Worm (Caenorhabditis elegans) whole organism, dauer: ENCODE measurements around the gene tbc-18.

ENCODE experiments used
- unc-62 ChIP-seq: sonication (generic microtip); optimal IDR thresholded peaks from 2 replicates; lab custom pipeline; 2017; ENCODE audit warnings: missing biosample characterization, missing genetic modification reagents, missing genetic modification characterization

tbc-18 gene

DNA sequence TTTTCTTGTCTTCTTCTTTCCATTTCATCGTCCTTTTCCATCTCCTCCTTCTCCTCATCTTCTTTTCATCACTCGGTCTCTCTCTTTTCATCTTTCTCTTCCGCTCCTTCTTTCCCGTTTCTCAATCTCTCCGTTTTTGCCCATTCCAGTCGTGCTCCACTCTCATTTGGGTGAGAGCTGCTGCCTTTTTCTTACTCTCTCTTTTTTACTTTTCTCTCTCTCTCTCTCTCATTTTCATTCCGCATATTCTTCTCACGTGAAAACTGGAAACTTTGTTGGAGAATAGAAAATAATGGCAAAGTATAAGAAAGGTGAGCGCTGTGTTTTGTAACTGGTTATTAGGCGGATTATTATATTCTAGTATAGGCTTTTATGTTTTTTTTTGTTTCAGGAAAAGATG, at the start of gene tbc-18:
TSS of gene tbc-18 (plus strand) at position 246 of the 400 bp plus-strand sequence.
- no peak for TF ChIP-seq unc-62 (GFP tag; lab: Kevin White, UChicago)

DNA sequence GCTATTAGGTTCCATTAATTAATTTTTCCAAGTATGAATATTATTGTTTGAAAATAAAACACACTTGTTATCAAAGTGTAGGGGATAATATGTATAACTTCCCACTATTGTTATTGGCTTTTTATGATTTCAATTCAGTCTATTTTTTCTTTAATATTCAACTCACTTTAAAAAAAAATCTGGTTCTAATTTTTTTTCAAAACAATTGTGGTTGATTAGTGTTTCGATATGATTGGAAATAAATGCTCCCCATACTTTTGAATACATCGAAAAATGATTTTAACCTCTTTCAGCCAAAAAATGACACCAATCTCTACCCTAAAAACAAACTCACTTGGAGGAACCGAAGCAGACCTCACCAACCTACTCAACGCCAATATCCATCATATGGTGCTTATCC, 38.0 kb upstream of the tbc-18 start, which contains the start of gene F55E10.2:
TSS of gene F55E10.2 (plus strand) at position 301 of the 400 bp plus-strand sequence.
- no peak for TF ChIP-seq unc-62 (GFP tag; lab: Kevin White, UChicago)

DNA sequence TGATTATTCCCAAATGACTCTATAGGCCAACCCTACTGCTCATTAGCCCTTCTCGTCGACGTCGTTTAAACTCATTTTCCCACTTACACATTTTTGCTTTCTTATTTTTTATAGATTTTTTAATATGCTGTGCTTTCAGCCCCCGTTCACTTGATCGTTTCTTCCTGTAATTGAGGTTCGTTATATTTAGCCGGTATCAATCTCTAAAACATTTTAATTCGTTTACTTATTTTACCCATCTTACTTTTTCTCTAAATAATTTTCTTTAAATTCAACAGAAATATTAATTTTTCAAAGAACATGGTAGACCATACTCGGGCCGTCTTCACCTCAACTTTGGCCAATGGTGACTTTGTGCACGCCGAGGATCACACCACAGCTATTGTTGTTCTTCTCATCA, 36.7 kb upstream of the tbc-18 start, which contains the start of gene F55E10.1:
TSS of gene F55E10.1 (plus strand) at position 301 of the 400 bp plus-strand sequence.
- no peak for TF ChIP-seq unc-62 (GFP tag; lab: Kevin White, UChicago)

DNA sequence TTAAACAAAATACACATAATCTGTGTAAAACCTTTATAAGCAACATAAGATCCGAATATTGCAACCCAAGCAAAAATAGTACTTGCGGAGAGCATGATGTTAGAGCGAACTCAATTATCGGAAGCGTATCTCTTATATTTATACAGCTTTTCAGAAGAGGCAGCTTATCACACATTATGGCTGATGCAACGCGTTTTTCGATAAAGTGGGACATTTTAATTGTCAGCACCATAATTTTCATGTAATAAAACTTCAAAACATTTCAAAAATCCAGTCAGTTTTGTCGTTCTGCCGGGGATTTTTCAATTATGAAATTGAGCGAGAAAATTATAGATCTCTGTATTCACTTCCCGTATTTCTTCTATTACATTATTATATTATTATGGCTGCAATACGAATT, 32.1 kb upstream of the tbc-18 start, which contains the start of gene drd-5:
TSS of gene drd-5 (minus strand) at position 101 of the 400 bp plus-strand sequence.
- TF ChIP-seq unc-62 (GFP tag; lab: Kevin White, UChicago): no peak

DNA sequence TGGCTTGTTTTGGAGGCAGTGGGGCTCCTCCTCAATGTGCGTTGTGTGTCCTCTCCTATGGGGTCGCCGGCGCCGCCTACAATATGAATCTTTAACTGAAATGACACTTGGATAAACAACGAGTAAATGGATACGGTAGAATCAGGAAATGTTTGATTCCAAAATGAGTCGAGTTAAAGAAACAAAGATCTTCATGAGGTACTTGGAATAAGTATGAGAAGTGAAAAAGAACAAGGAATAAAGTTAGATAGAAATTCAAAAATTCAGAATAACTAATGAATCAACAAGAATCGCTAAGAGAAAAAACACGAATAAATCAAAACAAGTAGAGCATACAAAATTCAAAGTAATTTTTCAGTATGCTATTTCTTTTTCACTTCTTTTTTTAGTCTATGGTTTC, 27.4 kb upstream of the tbc-18 start, which contains the start of gene npr-28:
TSS of gene npr-28 (minus strand) at position 101 of the 400 bp plus-strand sequence.
- TF ChIP-seq unc-62 (GFP tag; lab: Kevin White, UChicago): no peak

DNA sequence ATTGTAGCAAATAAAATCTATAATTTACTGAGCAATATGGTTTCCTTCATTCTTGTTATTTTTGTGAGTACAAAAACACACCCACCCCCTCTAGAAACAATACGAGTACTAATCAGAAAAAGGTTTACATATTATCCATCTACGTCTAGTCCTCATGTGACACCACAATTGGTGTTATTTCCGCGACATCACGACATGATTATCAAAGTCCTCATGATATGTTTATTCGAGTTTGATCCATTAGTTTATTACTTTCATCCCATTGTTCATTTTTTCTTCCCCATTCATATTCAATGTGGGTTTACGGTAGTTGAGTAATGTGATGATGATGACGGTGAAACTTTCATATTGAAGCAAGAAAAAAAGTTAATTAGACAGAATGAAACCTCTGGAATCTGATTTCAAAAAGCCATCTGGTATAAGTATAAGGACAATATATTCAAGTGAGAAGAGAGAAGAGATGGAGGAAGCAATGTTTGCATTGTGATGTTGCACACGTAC, 24.0 kb upstream of the tbc-18 start:
- TF ChIP-seq unc-62 (GFP tag; lab: Kevin White, UChicago): no peak

DNA sequence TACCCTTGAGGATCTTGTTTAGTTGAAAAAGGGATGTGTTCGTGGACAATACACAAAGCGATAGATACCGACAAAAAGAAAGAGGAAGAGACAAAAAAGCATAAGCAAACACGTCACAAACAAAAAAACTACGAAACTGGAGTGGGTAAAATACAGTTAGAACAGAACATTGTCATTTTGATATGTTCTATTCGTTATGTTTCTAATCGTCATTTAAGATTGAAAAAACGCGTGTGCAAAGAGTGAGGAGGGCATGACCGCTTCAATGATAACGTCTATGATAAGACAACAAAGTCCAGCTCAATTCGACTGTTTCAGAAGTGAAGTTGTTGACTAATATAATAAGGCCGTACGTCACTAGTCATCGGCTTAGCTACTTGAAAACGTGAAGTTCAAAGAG, 23.0 kb upstream of the tbc-18 start:
- TF ChIP-seq unc-62 (GFP tag; lab: Kevin White, UChicago): no peak

DNA sequence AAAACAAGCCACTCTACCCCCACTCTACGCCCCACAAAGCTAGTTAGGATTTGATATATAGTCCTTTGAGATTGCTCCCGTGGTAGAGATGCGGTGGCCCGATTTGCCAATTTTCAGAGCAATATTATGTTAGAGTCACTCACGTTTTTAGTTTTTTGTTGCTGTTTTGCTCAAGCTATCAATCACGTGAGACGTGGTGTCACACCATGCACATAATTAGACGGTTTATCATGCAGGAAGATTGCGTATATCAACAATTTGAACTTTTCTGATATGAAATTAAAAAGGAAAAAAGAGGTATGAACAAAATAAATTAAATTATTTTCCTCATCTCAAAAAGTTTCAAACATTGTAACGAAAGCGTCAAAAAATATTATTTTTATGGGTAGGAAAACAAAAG, 22.1 kb upstream of the tbc-18 start:
- TF ChIP-seq unc-62 (GFP tag; lab: Kevin White, UChicago): no peak

DNA sequence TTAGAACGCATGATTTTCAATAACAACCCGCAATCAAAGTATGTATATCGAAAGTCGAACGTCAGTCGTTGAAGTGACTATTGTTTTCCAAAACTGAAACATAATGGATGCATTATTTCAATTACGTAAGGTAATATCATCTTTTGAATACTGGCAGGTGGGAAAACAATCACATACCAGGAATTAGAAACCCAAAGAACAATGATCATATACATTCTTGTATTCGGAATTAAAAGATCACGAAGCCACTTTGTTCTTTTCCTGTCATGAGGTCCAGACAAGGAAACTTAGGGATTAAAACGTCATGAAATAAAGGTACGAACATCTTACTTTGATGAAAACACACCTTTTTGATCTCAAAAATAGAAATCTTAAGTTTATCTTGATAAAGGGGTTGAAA, 16.0 kb upstream of the tbc-18 start:
- no peak for TF ChIP-seq unc-62 (GFP tag; lab: Kevin White, UChicago)

DNA sequence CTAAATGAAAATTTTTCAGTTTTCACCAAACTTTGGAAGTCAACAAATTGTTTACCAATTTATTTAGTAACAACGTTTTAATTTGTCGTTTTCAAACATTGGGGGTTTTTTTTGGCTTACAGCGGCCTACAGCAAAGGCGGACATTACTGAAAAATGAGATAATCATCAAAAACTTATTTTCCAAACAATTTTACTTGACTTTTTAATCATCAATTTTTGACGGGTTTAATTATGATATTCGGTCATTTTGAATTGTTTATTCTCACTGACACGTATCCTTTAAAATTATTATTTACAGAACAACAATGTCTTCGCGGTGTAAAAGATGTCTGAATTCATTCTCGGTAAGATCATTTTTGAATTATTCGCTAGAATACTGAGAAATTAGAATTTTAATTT, 10.8 kb upstream of the tbc-18 start, which contains the start of gene F40B5.2:
TSS of gene F40B5.2 (plus strand) at position 301 of the 400 bp plus-strand sequence.
- TF ChIP-seq unc-62 (GFP tag; lab: Kevin White, UChicago): no peak

DNA sequence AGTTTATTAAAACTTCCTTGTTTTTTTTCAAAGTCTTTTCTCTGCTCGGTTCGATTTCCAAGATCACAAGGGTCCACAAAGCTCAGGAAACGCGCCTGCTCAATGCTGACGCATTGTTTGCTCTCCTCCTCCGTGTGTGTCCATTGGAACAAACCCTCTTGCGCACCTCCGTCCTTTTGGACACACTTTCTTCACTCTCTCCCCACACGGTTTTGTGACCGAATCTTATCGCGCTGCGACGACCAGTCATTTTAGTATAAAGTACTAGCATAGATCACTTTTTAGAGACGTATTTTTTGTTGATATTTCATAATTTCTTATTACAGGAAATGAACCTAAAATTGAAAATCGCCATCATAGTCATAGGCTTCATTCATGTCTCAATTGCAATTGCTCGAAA, 10.1 kb upstream of the tbc-18 start:
- TF ChIP-seq unc-62 (GFP tag; lab: Kevin White, UChicago): no peak

DNA sequence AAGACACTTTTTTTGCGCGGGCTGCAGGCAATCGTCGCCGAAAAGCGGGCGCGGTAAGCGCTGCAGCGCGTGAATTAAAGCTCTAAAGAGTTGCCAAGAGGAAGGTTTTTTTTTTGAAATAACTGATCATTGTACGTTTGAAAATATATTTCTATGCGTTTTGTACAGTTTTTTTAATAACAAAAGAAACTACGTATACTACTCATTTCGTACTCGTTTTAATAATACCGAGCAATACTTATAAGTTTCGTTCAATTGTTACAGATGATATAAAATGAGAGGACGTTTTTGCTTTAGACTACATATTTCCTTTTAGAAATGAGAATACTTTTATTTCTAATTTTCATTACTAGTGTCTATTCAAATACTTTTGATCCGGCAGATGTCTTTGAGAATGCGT, 6.5 kb upstream of the tbc-18 start, which contains the start of gene nep-15:
TSS of gene nep-15 (plus strand) at position 301 of the 400 bp plus-strand sequence.
- no peak for TF ChIP-seq unc-62 (GFP tag; lab: Kevin White, UChicago)

DNA sequence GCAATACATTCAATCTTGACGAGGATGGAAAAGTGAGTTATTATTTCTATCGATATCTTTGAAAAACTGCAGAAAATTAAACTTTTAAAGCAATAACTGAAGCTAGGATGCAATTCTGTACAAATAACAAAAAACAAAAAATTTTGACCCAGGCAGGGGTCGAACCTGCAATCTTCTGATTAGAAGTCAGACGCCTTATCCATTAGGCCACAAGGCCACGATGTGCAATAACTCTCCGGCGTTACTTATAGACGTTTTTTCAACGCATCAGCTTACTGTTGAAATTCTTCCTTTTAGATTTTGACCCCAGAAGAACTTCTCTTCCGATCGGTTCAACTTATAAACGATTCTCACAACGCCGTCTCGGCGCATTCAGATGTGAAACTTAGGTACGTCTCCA, 3.3 kb downstream of the tbc-18 start:
- TF ChIP-seq unc-62 (GFP tag; lab: Kevin White, UChicago): no peak

DNA sequence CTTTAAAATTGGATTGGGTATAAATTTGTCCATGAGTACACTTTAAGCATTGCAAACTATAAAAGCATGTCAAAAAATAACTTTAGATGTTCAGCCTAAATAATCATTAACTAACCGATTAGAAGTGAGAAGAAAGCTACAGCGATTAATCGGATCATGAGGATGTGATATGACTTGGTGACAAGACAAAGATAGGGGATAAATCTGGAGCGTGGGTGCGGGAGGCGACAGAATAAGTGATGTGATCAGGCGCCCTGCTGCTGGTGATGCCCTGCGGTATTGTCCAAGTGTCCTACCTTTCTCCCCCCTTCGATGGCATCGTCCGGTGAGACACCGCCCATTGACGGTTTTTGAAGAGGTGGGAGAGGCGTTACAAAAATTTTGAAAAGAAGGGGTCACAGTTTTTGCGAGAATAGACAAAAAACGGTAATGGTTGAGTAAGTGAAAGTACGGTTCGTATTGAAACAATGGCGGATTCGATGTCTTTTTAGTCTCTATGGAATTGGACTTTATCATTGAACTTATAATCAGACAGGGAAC, 6.4 kb downstream of the tbc-18 start, which contains the start of gene F41D9.2:
TSS of gene F41D9.2 (minus strand) at position 304 of the 540 bp plus-strand sequence.
- TF ChIP-seq unc-62 (GFP tag; lab: Kevin White, UChicago): no peak

DNA sequence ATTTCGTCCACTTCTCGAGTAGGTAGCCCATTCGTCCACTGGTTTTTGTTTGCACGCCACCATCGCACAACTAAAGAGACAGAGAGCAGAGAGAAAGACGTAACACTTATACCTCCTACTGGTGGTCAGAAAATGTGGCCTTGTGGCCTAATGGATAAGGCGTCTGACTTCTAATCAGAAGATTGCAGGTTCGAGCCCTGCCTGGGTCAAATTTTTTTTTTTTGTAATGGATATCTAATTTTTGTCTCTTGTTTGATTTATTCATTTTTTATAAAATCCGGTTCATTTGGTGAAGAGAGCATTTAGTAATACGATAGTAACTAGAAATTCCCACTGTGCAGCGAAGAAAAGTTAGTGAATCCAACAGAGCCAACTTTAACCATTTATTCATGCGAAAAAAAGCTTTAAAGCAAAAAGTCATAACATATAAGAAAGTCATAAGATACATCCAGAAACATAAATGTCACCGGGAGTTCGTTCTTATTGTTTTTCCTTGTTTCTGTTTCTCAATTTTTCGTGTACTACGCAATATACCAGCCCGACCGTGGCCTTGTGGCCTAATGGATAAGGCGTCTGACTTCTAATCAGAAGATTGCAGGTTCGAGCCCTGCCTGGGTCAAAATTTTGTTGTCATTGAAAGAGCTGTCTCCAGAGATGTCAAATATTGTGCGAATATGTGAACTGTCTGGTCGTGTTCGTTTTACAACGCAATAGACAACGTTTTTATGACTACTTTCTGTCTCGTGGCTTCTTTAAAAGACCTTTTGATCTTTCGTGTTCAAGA, 7.9 kb downstream of the tbc-18 start:
- no peak for TF ChIP-seq unc-62 (GFP tag; lab: Kevin White, UChicago)

DNA sequence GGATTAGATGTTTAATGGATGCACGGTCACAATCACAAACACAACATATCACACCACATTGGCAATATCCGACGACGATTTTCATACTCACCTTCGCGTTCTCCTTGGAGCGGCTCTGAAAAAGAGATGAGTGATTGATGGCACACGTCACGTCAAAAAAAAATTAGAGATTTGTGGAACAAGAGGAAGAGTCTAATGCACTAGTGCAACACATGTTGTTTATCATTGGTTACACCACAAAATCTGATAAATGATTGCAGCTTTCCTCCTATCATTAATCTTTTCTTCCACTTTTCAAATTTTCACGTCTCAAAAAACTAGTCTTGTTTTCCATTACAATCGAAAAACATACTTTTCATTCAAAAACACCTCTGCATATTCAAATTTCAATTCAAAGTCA, 12.2 kb downstream of the tbc-18 start:
- no peak for TF ChIP-seq unc-62 (GFP tag; lab: Kevin White, UChicago)
